Fruit fly (Drosophila melanogaster): ENCODE results near the gene Scm.

- no peak for TF ChIP-seq CG8478 (optimal IDR thresholded peaks at IDR 0.05)
- no peak for TF ChIP-seq psq (optimal IDR thresholded peaks at IDR 0.05)
- no peak for TF ChIP-seq EcR (GFP tag; optimal IDR thresholded peaks at IDR 0.05)
- TF ChIP-seq Dll (optimal IDR thresholded peaks at IDR 0.05), result no peak
Observed at dm6 chr3R:9601949-9602348, 35.5 kb downstream of the Scm start.

Measured in whole organism.